Worm (Caenorhabditis elegans) whole organism, midembryonic: ENCODE results near the gene dhcr-7.
A peak's percentile ranks its signal among the peaks of the same experiment; 100 is the strongest.

Experiments used
- T22C8.4 ChIP-seq: fragments of 200-800 bp; sonication (Bioruptor generic); IDR thresholded peaks from 2 replicates; pipeline ENCODE4 v1.3.6; 2022; ENCODE audit warnings: missing genetic modification characterization, missing compliant biosample characterization
- cog-1 ChIP-seq: sonication (generic microtip); optimal IDR thresholded peaks from 2 replicates; lab custom pipeline; 2016; ENCODE audit warnings: missing genetic modification characterization, missing compliant biosample characterization
- flt-1 ChIP-seq: fragments of 200-800 bp; sonication (Bioruptor generic); IDR thresholded peaks from 2 replicates; pipeline ENCODE4 v1.3.6; 2022; ENCODE audit warnings: missing genetic modification characterization, missing compliant biosample characterization
- klf-2 ChIP-seq: fragments of 200-800 bp; sonication (Bioruptor generic); conservative IDR thresholded peaks from 2 replicates; pipeline ENCODE4 v1.3.6; 2022; ENCODE audit warnings: missing genetic modification reagents, missing genetic modification characterization, missing compliant biosample characterization
- med-1 ChIP-seq: sonication (generic microtip); optimal IDR thresholded peaks from 2 replicates; lab custom pipeline; 2017; ENCODE audit warnings: missing genetic modification characterization, mild to moderate bottlenecking, missing compliant biosample characterization, antibody characterized with exemption, missing genetic modification reagents; ENCODE audit not compliant: insufficient read depth
- ref-1 ChIP-seq: fragments of 200-800 bp; sonication (Bioruptor generic); conservative IDR thresholded peaks from 2 replicates; pipeline ENCODE4 v1.3.6; 2022; ENCODE audit warnings: missing genetic modification reagents, missing genetic modification characterization, missing compliant biosample characterization
- tab-1 ChIP-seq: fragments of 200-800 bp; sonication (Bioruptor generic); IDR thresholded peaks from 2 replicates; pipeline ENCODE4 v1.3.6; 2022; ENCODE audit warnings: missing genetic modification characterization, missing compliant biosample characterization
- ztf-23 ChIP-seq: fragments of 200-800 bp; sonication (Bioruptor generic); IDR thresholded peaks from 2 replicates; pipeline ENCODE4 v1.3.6; 2022; ENCODE audit warnings: missing genetic modification reagents, missing genetic modification characterization, missing compliant biosample characterization
- ztf-29 ChIP-seq: fragments of 200-800 bp; sonication (Bioruptor generic); IDR thresholded peaks from 2 replicates; pipeline ENCODE4 v1.3.6; 2022; ENCODE audit warnings: missing genetic modification reagents, missing genetic modification characterization, missing compliant biosample characterization

The dhcr-7 gene

ce11 chrV:20460808-20461207, 24.4 kb downstream of the dhcr-7 start, which contains the start of gene B0250.18:
TSS of gene B0250.18 (minus strand) at chrV:20460908.
- TF ChIP-seq klf-2 (GFP tag; lab: Robert Waterston, UW), result no peak
- no peak for TF ChIP-seq tab-1 (GFP tag; lab: Robert Waterston, UW)
- TF ChIP-seq ztf-29 (GFP tag; lab: Robert Waterston, UW), result no peak
- no peak for TF ChIP-seq T22C8.4 (GFP tag; lab: Robert Waterston, UW)
- no peak for TF ChIP-seq ref-1
- no peak for TF ChIP-seq ztf-23 (GFP tag; lab: Robert Waterston, UW)
- no peak for TF ChIP-seq cog-1 (tag; lab: Kevin White, UChicago)
- TF ChIP-seq med-1 (GFP tag; lab: Kevin White, UChicago), result no peak
- TF ChIP-seq flt-1, result no peak

- TF ChIP-seq ztf-23 (GFP tag; lab: Robert Waterston, UW), result 0 out of 2 replicates have a peak, but pooled peaks have one; percentile 30
- TF ChIP-seq flt-1, result no peak
- TF ChIP-seq T22C8.4 (GFP tag; lab: Robert Waterston, UW), result 0 out of 2 replicates have a peak, but pooled peaks have one; percentile 31
Measured at ce11 chrV:20457155-20457554, 28.0 kb downstream of the dhcr-7 start.

- no peak for TF ChIP-seq klf-2 (GFP tag; lab: Robert Waterston, UW)
- TF ChIP-seq tab-1 (GFP tag; lab: Robert Waterston, UW), result no peak
- no peak for TF ChIP-seq ztf-23 (GFP tag; lab: Robert Waterston, UW)
- no peak for TF ChIP-seq ref-1
- no peak for TF ChIP-seq med-1 (GFP tag; lab: Kevin White, UChicago)
- TF ChIP-seq ztf-29 (GFP tag; lab: Robert Waterston, UW), result no peak
- no peak for TF ChIP-seq T22C8.4 (GFP tag; lab: Robert Waterston, UW)
- no peak for TF ChIP-seq flt-1
- no peak for TF ChIP-seq cog-1 (tag; lab: Kevin White, UChicago)
Measured at ce11 chrV:20455637-20456036, 29.5 kb downstream of the dhcr-7 start.

- TF ChIP-seq klf-2 (GFP tag; lab: Robert Waterston, UW) (no peak), tab-1 (GFP tag; lab: Robert Waterston, UW) (no peak), ztf-23 (GFP tag; lab: Robert Waterston, UW) (no peak), ztf-29 (GFP tag; lab: Robert Waterston, UW) (no peak), T22C8.4 (GFP tag; lab: Robert Waterston, UW) (no peak), med-1 (GFP tag; lab: Kevin White, UChicago) (no peak), flt-1 (no peak), ref-1 (no peak), cog-1 (tag; lab: Kevin White, UChicago) (no peak)
Measured at ce11 chrV:20453811-20454210, 31.4 kb downstream of the dhcr-7 start, which contains the start of gene srd-70. TSS of gene srd-70 (plus strand) at chrV:20454111.

- no peak for TF ChIP-seq flt-1
- no peak for TF ChIP-seq cog-1 (tag; lab: Kevin White, UChicago)
- TF ChIP-seq ref-1, result no peak
- no peak for TF ChIP-seq T22C8.4 (GFP tag; lab: Robert Waterston, UW)
- no peak for TF ChIP-seq ztf-23 (GFP tag; lab: Robert Waterston, UW)
- no peak for TF ChIP-seq klf-2 (GFP tag; lab: Robert Waterston, UW)
- no peak for TF ChIP-seq ztf-29 (GFP tag; lab: Robert Waterston, UW)
- TF ChIP-seq med-1 (GFP tag; lab: Kevin White, UChicago), result no peak
- TF ChIP-seq tab-1 (GFP tag; lab: Robert Waterston, UW), result no peak
Measured at ce11 chrV:20453084-20453483, 32.1 kb downstream of the dhcr-7 start, which contains the start of gene F48F5.6. TSS of gene F48F5.6 (minus strand) at chrV:20453184.

- no peak for TF ChIP-seq T22C8.4 (GFP tag; lab: Robert Waterston, UW)
- TF ChIP-seq ztf-23 (GFP tag; lab: Robert Waterston, UW), result no peak
- TF ChIP-seq flt-1, result no peak
- TF ChIP-seq ztf-29 (GFP tag; lab: Robert Waterston, UW), result no peak
- TF ChIP-seq med-1 (GFP tag; lab: Kevin White, UChicago), result no peak
- no peak for TF ChIP-seq cog-1 (tag; lab: Kevin White, UChicago)
- no peak for TF ChIP-seq klf-2 (GFP tag; lab: Robert Waterston, UW)
- TF ChIP-seq tab-1 (GFP tag; lab: Robert Waterston, UW), result no peak
- TF ChIP-seq ref-1, result no peak
Measured at ce11 chrV:20451793-20452192, 33.4 kb downstream of the dhcr-7 start.

- TF ChIP-seq T22C8.4 (GFP tag; lab: Robert Waterston, UW), result no peak
Measured at ce11 chrV:20445898-20446297, 39.3 kb downstream of the dhcr-7 start.

ce11 chrV:20431390-20431789, 53.8 kb downstream of the dhcr-7 start:
- TF ChIP-seq tab-1 (GFP tag; lab: Robert Waterston, UW), result 0 out of 2 replicates have a peak, but pooled peaks have one; percentile 37
